Worm (Caenorhabditis elegans) whole organism, late embryonic: Measurements from ENCODE around the gene R05A10.7.

ENCODE experiments used
- F13H6.1 ChIP-seq: sonication (generic microtip); optimal IDR thresholded peaks from 2 replicates; lab custom pipeline; 2016; ENCODE audit warnings: missing genetic modification characterization, missing compliant biosample characterization
- elt-4 ChIP-seq: sonication (generic microtip); optimal IDR thresholded peaks from 2 replicates; lab custom pipeline; 2016; ENCODE audit warnings: missing genetic modification characterization, missing compliant biosample characterization
- hlh-15 ChIP-seq: sonication (generic microtip); optimal IDR thresholded peaks from 2 replicates; lab custom pipeline; 2016; ENCODE audit warnings: missing genetic modification characterization, missing compliant biosample characterization
- unc-3 ChIP-seq, 2 experiments: fragments of 200-800 bp in 1 of 2; sonication (Bioruptor generic) in 1 of 2; sonication (generic microtip) in 1 of 2; conservative IDR thresholded peaks in 1 of 2; optimal IDR thresholded peaks in 1 of 2; 2 replicates each; pipeline versions ENCODE4 v1.3.6 to Lab custom; 2016 to 2022; ENCODE audit warnings: missing compliant biosample characterization in 2 of 2, missing genetic modification characterization in 2 of 2, missing genetic modification reagents in 1 of 2

- TF ChIP-seq hlh-15 (tag; lab: Kevin White, UChicago) (no peak), elt-4 (tag; lab: Kevin White, UChicago) (no peak), unc-3 (GFP tag; conservative IDR thresholded peaks at IDR 0.05; lab: Robert Waterston, UW) (no peak), unc-3 (tag; optimal IDR thresholded peaks at IDR 0.05; lab: Kevin White, UChicago) (no peak), F13H6.1 (tag; lab: Kevin White, UChicago) (no peak)
Measured at ce11 chrIV:14182077-14182476, 19.4 kb upstream of the R05A10.7 start, which contains the start of gene R05A10.1.
